Worm (Caenorhabditis elegans) whole organism, late embryonic: ENCODE measurements around the gene pfd-2.

ENCODE experiments used
- K09A11.1 ChIP-seq: sonication (generic microtip); optimal IDR thresholded peaks from 2 replicates; lab custom pipeline; 2017; ENCODE audit warnings: antibody characterized with exemption, mild to moderate bottlenecking, missing genetic modification characterization, missing compliant biosample characterization; ENCODE audit not compliant: insufficient read depth
- nhr-11 ChIP-seq: fragments of 150-350 bp; optimal IDR thresholded peaks from 2 replicates; lab custom pipeline; 2014; ENCODE audit warnings: missing biosample characterization, missing genetic modification characterization
- pax-1 ChIP-seq: fragments of 150-350 bp; optimal IDR thresholded peaks from 2 replicates; lab custom pipeline; 2014; ENCODE audit warnings: missing biosample characterization, missing genetic modification characterization
- pha-4 ChIP-seq: fragments of 150-350 bp; optimal IDR thresholded peaks from 2 replicates; lab custom pipeline; 2018; ENCODE audit warnings: missing biosample characterization, missing genetic modification reagents, missing genetic modification characterization
- tbx-2 ChIP-seq: sonication (generic microtip); optimal IDR thresholded peaks from 2 replicates; lab custom pipeline; 2016; ENCODE audit warnings: missing genetic modification characterization, missing compliant biosample characterization
- unc-3 ChIP-seq, 2 experiments: fragments of 200-800 bp in 1 of 2; sonication (Bioruptor generic) in 1 of 2; sonication (generic microtip) in 1 of 2; conservative IDR thresholded peaks in 1 of 2; optimal IDR thresholded peaks in 1 of 2; 2 replicates each; pipeline versions ENCODE4 v1.3.6 to Lab custom; 2016 to 2022; ENCODE audit warnings: missing compliant biosample characterization in 2 of 2, missing genetic modification characterization in 2 of 2, missing genetic modification reagents in 1 of 2

DNA sequence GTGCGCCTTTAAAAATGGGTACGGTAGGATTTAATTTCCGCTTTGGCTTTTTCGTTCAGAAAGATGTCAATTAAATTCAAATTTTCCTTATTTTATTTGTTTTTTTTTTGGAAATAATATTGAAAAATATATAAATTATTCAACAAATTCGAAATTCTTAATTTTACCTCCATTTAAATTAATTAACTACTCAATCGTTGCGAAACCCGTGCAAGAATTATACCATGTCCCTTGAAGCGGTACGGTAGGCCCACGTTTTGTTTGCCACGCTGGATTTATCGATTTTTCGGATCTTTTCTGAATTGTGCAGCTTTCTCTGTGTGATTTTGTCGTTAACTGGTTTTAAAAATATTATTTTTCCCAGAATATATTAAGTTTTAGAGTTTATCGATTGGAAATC, 6.1 kb upstream of the pfd-2 start, which contains the start of gene Y52E8A.2:
- TF ChIP-seq K09A11.1 (tag; lab: Kevin White, UChicago) = no peak
- no peak for TF ChIP-seq tbx-2 (tag; lab: Kevin White, UChicago)
- no peak for TF ChIP-seq nhr-11 (tag; lab: Kevin White, UChicago)
- no peak for TF ChIP-seq unc-3 (GFP tag; conservative IDR thresholded peaks at IDR 0.05; lab: Robert Waterston, UW)
- no peak for TF ChIP-seq unc-3 (tag; optimal IDR thresholded peaks at IDR 0.05; lab: Kevin White, UChicago)
- TF ChIP-seq pax-1 (tag; lab: Kevin White, UChicago) = no peak
- no peak for TF ChIP-seq pha-4 (tag; lab: Kevin White, UChicago)
